Fruit fly (Drosophila melanogaster) Kc167 (cell line): ENCODE measurements around the gene CG13305.

Experiments used
- Myc ChIP-seq: fragments of >200 bp; optimal IDR thresholded peaks from 2 replicates; lab custom pipeline; 2017; ENCODE audit warnings: missing external identifiers
- Sin3A ChIP-seq: fragments of >200 bp; optimal IDR thresholded peaks from 2 replicates; lab custom pipeline; 2018; ENCODE audit warnings: missing external identifiers
- h ChIP-seq: fragments of >200 bp; optimal IDR thresholded peaks from 3 replicates; lab custom pipeline; 2018; ENCODE audit warnings: missing external identifiers
- insv ChIP-seq: fragments of >200 bp; optimal IDR thresholded peaks from 3 replicates; lab custom pipeline; 2018; ENCODE audit warnings: missing external identifiers
- psq ChIP-seq: fragments of >200 bp; optimal IDR thresholded peaks from 2 replicates; lab custom pipeline; 2017; ENCODE audit warnings: missing external identifiers
- ttk ChIP-seq: sonication (Bioruptor generic); optimal IDR thresholded peaks from 2 replicates; lab custom pipeline; 2017; ENCODE audit warnings: missing external identifiers

- TF ChIP-seq Sin3A (lab: Kevin White, UChicago) (no peak), psq (lab: Kevin White, UChicago) (no peak), h (lab: Kevin White, UChicago) (no peak), insv (lab: Kevin White, UChicago) (no peak), ttk (lab: Kevin White, UChicago) (no peak), Myc (no peak)
These were observed 42.5 kb downstream of the CG13305 start, which contains the start of the genes CG5989 and CG6282 for dm6 chr3L:8603880-8604692.
